Worm (Caenorhabditis elegans): Measurements from ENCODE around the gene srtx-1.

DNA sequence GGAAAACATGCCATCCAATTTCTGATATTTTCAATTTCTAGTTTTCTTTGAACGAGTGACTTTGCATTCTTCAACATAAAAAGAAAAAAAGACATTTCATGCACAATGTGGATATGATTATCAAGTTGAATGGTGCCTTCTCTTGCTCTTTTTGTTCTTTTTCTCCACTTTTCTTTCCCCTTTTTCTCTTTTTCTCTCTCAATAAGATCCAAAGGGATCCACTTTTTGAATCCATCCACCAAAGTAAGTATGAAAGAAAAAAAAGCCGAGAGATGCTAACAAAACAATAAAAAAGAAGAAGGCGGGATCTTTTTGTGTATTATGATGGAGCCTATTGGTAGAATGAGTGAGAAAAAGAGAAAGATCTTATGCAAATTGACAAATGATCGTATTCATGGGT lies 13.7 kb upstream of the srtx-1 start:
- no peak for TF ChIP-seq flt-1 (GFP tag; IDR thresholded peaks at IDR 0.05)
- TF ChIP-seq tab-1 (GFP tag; IDR thresholded peaks at IDR 0.05): no peak
- no peak for TF ChIP-seq ztf-29 (GFP tag; IDR thresholded peaks at IDR 0.05)
- no peak for TF ChIP-seq ztf-23 (GFP tag; IDR thresholded peaks at IDR 0.05)
- TF ChIP-seq cog-1 (tag; optimal IDR thresholded peaks at IDR 0.05): no peak
